Fruit fly (Drosophila melanogaster): Measurements from ENCODE around the gene RhoGAP15B.
A peak's percentile ranks its signal among the peaks of the same experiment; 100 is the strongest.

Gene RhoGAP15B

dm6 chrX:16944049-16944532 is 1.0 kb downstream of the RhoGAP15B start (continued):
- TF ChIP-seq Blimp-1 (GFP tag; optimal IDR thresholded peaks at IDR 0.05) = peak; percentile 44
- TF ChIP-seq CG8944 (GFP tag; optimal IDR thresholded peaks at IDR 0.05) = no peak
- no peak for TF ChIP-seq HLH54F (GFP tag; optimal IDR thresholded peaks at IDR 0.05)
- TF ChIP-seq fru (optimal IDR thresholded peaks at IDR 0.05) = no peak
- no peak for TF ChIP-seq sna (GFP tag; IDR thresholded peaks at IDR 0.05; ENCODE audit: partially characterized antibody)
- TF ChIP-seq usp (GFP tag; optimal IDR thresholded peaks at IDR 0.05) = no peak
- TF ChIP-seq salm (tag; optimal IDR thresholded peaks at IDR 0.05) = peak; percentile 44
- TF ChIP-seq ems (GFP tag; optimal IDR thresholded peaks at IDR 0.05) = no peak
- peak; percentile 54 for TF ChIP-seq CG34376 (GFP tag; optimal IDR thresholded peaks at IDR 0.05)
- 0 out of 4 replicates have a peak, but pooled peaks have one; percentile 19 for TF ChIP-seq chinmo (GFP tag; IDR thresholded peaks at IDR 0.05; ENCODE audit: partially characterized antibody)
- peak; percentile 47 for TF ChIP-seq CG17829 (tag; optimal IDR thresholded peaks at IDR 0.05)
- no peak for TF ChIP-seq luna (GFP tag; optimal IDR thresholded peaks at IDR 0.05)
- peak; percentile 81 for TF ChIP-seq CG13424 (tag; optimal IDR thresholded peaks at IDR 0.05)
- TF ChIP-seq en (GFP tag; optimal IDR thresholded peaks at IDR 0.05) = no peak
- TF ChIP-seq org-1 (GFP tag; optimal IDR thresholded peaks at IDR 0.05) = peak; percentile 62
- TF ChIP-seq Nf-YA (GFP tag; IDR thresholded peaks at IDR 0.05) = no peak
- peak; percentile 61 for TF ChIP-seq BtbVII (GFP tag; optimal IDR thresholded peaks at IDR 0.05)
- peak; percentile 78 for TF ChIP-seq CG13296 (GFP tag; optimal IDR thresholded peaks at IDR 0.05)
- TF ChIP-seq Hr78 (GFP tag; optimal IDR thresholded peaks at IDR 0.05) = no peak
- no peak for TF ChIP-seq CG7271 (tag; optimal IDR thresholded peaks at IDR 0.05)
- TF ChIP-seq CG4282 (GFP tag; optimal IDR thresholded peaks at IDR 0.05) = no peak
- no peak for TF ChIP-seq so (GFP tag; IDR thresholded peaks at IDR 0.05)
- peak in 1 of 2 experiments; percentile 87 for TF ChIP-seq Hr51 (GFP tag; optimal IDR thresholded peaks at IDR 0.05)
- TF ChIP-seq maf-S (GFP tag; optimal IDR thresholded peaks at IDR 0.05) = no peak
- TF ChIP-seq emc (GFP tag; optimal IDR thresholded peaks at IDR 0.05) = no peak
- TF ChIP-seq Trl (optimal IDR thresholded peaks at IDR 0.05) = peak in 1 of 2 experiments; percentile 26
- no peak for TF ChIP-seq Trl (GFP tag; optimal IDR thresholded peaks at IDR 0.05)
- no peak for TF ChIP-seq CG15601 (tag; optimal IDR thresholded peaks at IDR 0.05)
- no peak for TF ChIP-seq bab2 (GFP tag; optimal IDR thresholded peaks at IDR 0.05)
- TF ChIP-seq sc (optimal IDR thresholded peaks at IDR 0.05) = no peak
- no peak for TF ChIP-seq sc (GFP tag; optimal IDR thresholded peaks at IDR 0.05)
- peak; percentile 19 for TF ChIP-seq abd-A (tag; optimal IDR thresholded peaks at IDR 0.05)
- TF ChIP-seq Lhr (GFP tag; optimal IDR thresholded peaks at IDR 0.05) = no peak
- peak; percentile 48 for TF ChIP-seq CG9932 (GFP tag; IDR thresholded peaks at IDR 0.05)
- TF ChIP-seq hbn (GFP tag; IDR thresholded peaks at IDR 0.05; ENCODE audit: partially characterized antibody) = no peak
- peak; percentile 24; the same call in 1 of the 2 replicates for TF ChIP-seq ttk (GFP tag; IDR thresholded peaks at IDR 0.05)
- peak; percentile 74 for TF ChIP-seq CG8924 (tag; optimal IDR thresholded peaks at IDR 0.05)
- TF ChIP-seq CG18599 (GFP tag; optimal IDR thresholded peaks at IDR 0.05) = peak; percentile 81
- 0 out of 2 replicates have a peak, but pooled peaks have one; percentile 31 for TF ChIP-seq GATAe (GFP tag; conservative IDR thresholded peaks at IDR 0.05)
- no peak for TF ChIP-seq Atf-2 (GFP tag; optimal IDR thresholded peaks at IDR 0.05)
- no peak for TF ChIP-seq gro (GFP tag; optimal IDR thresholded peaks at IDR 0.05)
- no peak for TF ChIP-seq chn (GFP tag; optimal IDR thresholded peaks at IDR 0.05)
- no peak for TF ChIP-seq jing (GFP tag; optimal IDR thresholded peaks at IDR 0.05)
- TF ChIP-seq gce (GFP tag; IDR thresholded peaks at IDR 0.05) = no peak
- TF ChIP-seq CG11696 (GFP tag; IDR thresholded peaks at IDR 0.05) = peak; percentile 89
- TF ChIP-seq cwo (GFP tag; optimal IDR thresholded peaks at IDR 0.05) = peak; percentile 81
- TF ChIP-seq dmrt11E (tag; optimal IDR thresholded peaks at IDR 0.05) = no peak
- TF ChIP-seq psq (GFP tag; optimal IDR thresholded peaks at IDR 0.05) = no peak
- no peak for TF ChIP-seq shn (GFP tag; optimal IDR thresholded peaks at IDR 0.05)
- peak; percentile 19 for TF ChIP-seq twi (tag; optimal IDR thresholded peaks at IDR 0.05)
- peak; percentile 24 for TF ChIP-seq gsb-n (tag; optimal IDR thresholded peaks at IDR 0.05)

Data from whole organism, embryonic.